Worm (Caenorhabditis elegans) whole organism, L4/young adult: ENCODE results near the gene ceh-36.

Experiments
- W03F9.2 ChIP-seq: fragments of 150-350 bp; optimal IDR thresholded peaks from 2 replicates; lab custom pipeline; 2014; ENCODE audit warnings: missing biosample characterization, missing genetic modification characterization
- dao-5 ChIP-seq: sonication (generic microtip); optimal IDR thresholded peaks from 2 replicates; lab custom pipeline; 2016; ENCODE audit warnings: missing genotype, missing genetic modification characterization, moderate library complexity, missing compliant biosample characterization
- him-1 ChIP-seq: sonication (generic microtip); optimal IDR thresholded peaks from 2 replicates; lab custom pipeline; 2016; ENCODE audit warnings: missing genotype, missing genetic modification reagents, missing genetic modification characterization, missing compliant biosample characterization

DNA sequence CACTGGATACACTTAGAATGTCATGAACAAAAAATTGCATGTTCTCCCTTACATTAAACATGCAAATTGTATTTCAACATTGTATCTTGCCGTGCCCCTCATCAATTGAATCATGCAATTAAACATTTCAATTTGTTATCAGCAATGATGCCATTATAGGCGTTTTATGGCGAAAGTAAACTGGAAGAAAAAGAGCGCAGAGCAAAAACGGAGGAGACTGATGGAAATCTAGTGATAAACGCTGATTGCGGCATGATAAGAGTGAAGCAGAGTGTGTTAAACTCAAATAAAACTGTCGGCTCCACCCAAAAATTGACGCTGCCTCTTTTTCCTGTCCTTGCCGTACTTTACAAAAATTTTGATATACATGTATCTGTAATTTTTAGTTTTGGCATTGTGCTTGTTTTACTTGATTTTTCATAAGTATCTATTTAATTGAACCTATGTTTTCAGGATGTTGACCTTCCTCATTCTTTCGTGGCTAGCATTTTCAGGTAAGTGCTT is 28.2 kb upstream of the ceh-36 start, which contains the start of gene K06G5.1:
- no peak for TF ChIP-seq W03F9.2 (tag; lab: Kevin White, UChicago)
- no peak for TF ChIP-seq him-1 (tag; lab: Kevin White, UChicago)
- no peak for TF ChIP-seq dao-5 (tag; lab: Kevin White, UChicago)
